Fruit fly (Drosophila melanogaster): ENCODE results near the gene Deaf1.

Gene Deaf1

dm6 chr3L:19867238-19867637, 49.3 kb downstream of the Deaf1 start:
- TF ChIP-seq GATAd (GFP tag; optimal IDR thresholded peaks at IDR 0.05) (no peak), lola (GFP tag; optimal IDR thresholded peaks at IDR 0.05) (no peak), sage (GFP tag; optimal IDR thresholded peaks at IDR 0.05) (no peak), psq (GFP tag; optimal IDR thresholded peaks at IDR 0.05) (no peak), dl (GFP tag; optimal IDR thresholded peaks at IDR 0.05; ENCODE audit: insufficient read depth in 1 of 2, partially characterized antibody in 2 of 2) (no peak), Dif (GFP tag; optimal IDR thresholded peaks at IDR 0.05; ENCODE audit: partially characterized antibody) (no peak), rgr (GFP tag; optimal IDR thresholded peaks at IDR 0.05) (no peak), CG32264 (GFP tag; optimal IDR thresholded peaks at IDR 0.05) (no peak), Jra (GFP tag; optimal IDR thresholded peaks at IDR 0.05) (no peak), dmrt93B (GFP tag; optimal IDR thresholded peaks at IDR 0.05) (no peak), Dfd (GFP tag; optimal IDR thresholded peaks at IDR 0.05) (no peak), h (GFP tag; optimal IDR thresholded peaks at IDR 0.05) (no peak)

DNA sequence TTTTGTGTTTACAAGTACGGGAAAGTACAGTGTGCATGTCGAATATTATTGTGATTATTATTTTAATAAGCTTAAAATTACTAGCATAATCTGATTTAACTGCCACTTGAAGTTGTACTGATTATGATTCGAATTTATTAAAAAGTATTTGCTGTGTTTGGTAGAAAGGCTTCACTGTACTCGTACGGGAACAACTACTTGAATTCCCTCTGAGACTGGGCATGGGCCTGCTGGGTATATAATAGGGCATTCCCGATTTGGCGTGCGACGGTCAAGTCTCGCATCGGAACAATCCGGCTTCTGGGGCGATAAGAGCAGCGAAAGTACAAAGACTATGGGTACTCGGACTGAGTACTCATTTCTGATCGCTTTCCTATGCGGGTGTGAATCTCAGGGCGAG, 51.7 kb downstream of the Deaf1 start:
- TF ChIP-seq sv (GFP tag; optimal IDR thresholded peaks at IDR 0.05) = no peak
- no peak for TF ChIP-seq Mio (GFP tag; optimal IDR thresholded peaks at IDR 0.05)
- no peak for TF ChIP-seq Abd-B (GFP tag; optimal IDR thresholded peaks at IDR 0.05)
- TF ChIP-seq sage (GFP tag; optimal IDR thresholded peaks at IDR 0.05) = no peak
- no peak for TF ChIP-seq Dfd (GFP tag; optimal IDR thresholded peaks at IDR 0.05)
- peak; percentile 28 for TF ChIP-seq br (GFP tag; optimal IDR thresholded peaks at IDR 0.05)
- no peak for TF ChIP-seq CG32264 (GFP tag; optimal IDR thresholded peaks at IDR 0.05)
- TF ChIP-seq CrebA (GFP tag; optimal IDR thresholded peaks at IDR 0.05; ENCODE audit: borderline replicate concordance) = no peak
- TF ChIP-seq OdsH (GFP tag; optimal IDR thresholded peaks at IDR 0.05) = peak; percentile 37
- TF ChIP-seq Vsx2 (GFP tag; optimal IDR thresholded peaks at IDR 0.05; ENCODE audit: partially characterized antibody) = no peak
- TF ChIP-seq usp (GFP tag; optimal IDR thresholded peaks at IDR 0.05) = no peak
- no peak for TF ChIP-seq dsf (GFP tag; optimal IDR thresholded peaks at IDR 0.05; ENCODE audit: borderline replicate concordance)
- TF ChIP-seq Hr83 (GFP tag; optimal IDR thresholded peaks at IDR 0.05; ENCODE audit: poor library complexity, severe bottlenecking) = no peak
- no peak for TF ChIP-seq Hr78 (GFP tag; optimal IDR thresholded peaks at IDR 0.05)
- TF ChIP-seq Jra (GFP tag; optimal IDR thresholded peaks at IDR 0.05) = no peak
- no peak for TF ChIP-seq brk (GFP tag; optimal IDR thresholded peaks at IDR 0.05)
- TF ChIP-seq woc (GFP tag; optimal IDR thresholded peaks at IDR 0.05) = no peak
- TF ChIP-seq dmrt93B (GFP tag; optimal IDR thresholded peaks at IDR 0.05) = no peak
- TF ChIP-seq pan (optimal IDR thresholded peaks at IDR 0.05) = no peak
- peak; percentile 36 for TF ChIP-seq rgr (GFP tag; optimal IDR thresholded peaks at IDR 0.05)
- peak; percentile 15 for TF ChIP-seq ey (GFP tag; optimal IDR thresholded peaks at IDR 0.05)
- TF ChIP-seq h (GFP tag; optimal IDR thresholded peaks at IDR 0.05) = peak; percentile 52
- TF ChIP-seq N (GFP tag; optimal IDR thresholded peaks at IDR 0.05) = no peak
- TF ChIP-seq fru (GFP tag; optimal IDR thresholded peaks at IDR 0.05) = peak; percentile 41
- no peak for TF ChIP-seq Rel (GFP tag; optimal IDR thresholded peaks at IDR 0.05)
- peak; percentile 95 for TF ChIP-seq Rel (tag; optimal IDR thresholded peaks at IDR 0.05)
- no peak for TF ChIP-seq Myc (optimal IDR thresholded peaks at IDR 0.05)
- TF ChIP-seq CG9705 (GFP tag; optimal IDR thresholded peaks at IDR 0.05) = no peak
- TF ChIP-seq foxo (GFP tag; optimal IDR thresholded peaks at IDR 0.05) = peak in 1 of 2 experiments; percentile 48
- no peak for TF ChIP-seq Hnf4 (GFP tag; optimal IDR thresholded peaks at IDR 0.05)
- TF ChIP-seq Dif (GFP tag; optimal IDR thresholded peaks at IDR 0.05; ENCODE audit: partially characterized antibody) = no peak
- TF ChIP-seq tai (GFP tag; optimal IDR thresholded peaks at IDR 0.05) = no peak
- no peak for TF ChIP-seq dl (GFP tag; optimal IDR thresholded peaks at IDR 0.05; ENCODE audit: insufficient read depth in 1 of 2, partially characterized antibody in 2 of 2)
- TF ChIP-seq HLH106 (tag; optimal IDR thresholded peaks at IDR 0.05) = no peak
- peak; percentile 19 for TF ChIP-seq psq (GFP tag; optimal IDR thresholded peaks at IDR 0.05)
- no peak for TF ChIP-seq GATAd (GFP tag; optimal IDR thresholded peaks at IDR 0.05)
- no peak for TF ChIP-seq jim (GFP tag; optimal IDR thresholded peaks at IDR 0.05)
- no peak for TF ChIP-seq Sp1 (GFP tag; optimal IDR thresholded peaks at IDR 0.05)
- no peak for TF ChIP-seq lola (GFP tag; optimal IDR thresholded peaks at IDR 0.05)
